Worm (Caenorhabditis elegans): Measurements from ENCODE around the gene T11B7.2.

T11B7.2 gene

ce11 chrIV:8817639-8818038 is 26.7 kb downstream of the T11B7.2 start, which contains the start of gene T28C6.10:
Gene T28C6.10, plus strand, starts transcription at chrIV:8817939.
- TF ChIP-seq flt-1 (GFP tag; IDR thresholded peaks at IDR 0.05) (no peak), hmg-4 (GFP tag; optimal IDR thresholded peaks at IDR 0.05) (no peak), pes-1 (GFP tag; IDR thresholded peaks at IDR 0.05) (no peak)

DNA sequence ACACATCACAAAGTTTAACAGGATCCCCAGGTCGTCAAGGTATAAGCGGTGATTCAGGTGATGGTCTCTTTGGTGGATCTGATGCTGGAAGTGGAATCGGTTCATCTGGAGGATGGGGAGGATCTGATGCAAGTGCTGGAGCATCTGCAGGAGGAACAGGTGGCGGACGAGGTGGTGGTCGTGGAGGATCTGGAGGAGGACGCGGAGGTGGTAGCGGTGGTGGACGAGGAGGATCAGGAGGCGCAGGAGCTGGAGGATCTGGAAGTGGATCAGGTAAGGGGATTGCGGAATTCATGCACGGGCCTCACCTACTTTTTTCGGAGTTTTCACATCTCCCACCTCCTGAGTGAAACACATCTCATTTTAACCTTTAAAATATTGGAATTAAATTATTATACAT is 27.7 kb downstream of the T11B7.2 start:
- TF ChIP-seq B0310.2 (tag; optimal IDR thresholded peaks at IDR 0.05) (no peak), ets-7 (tag; optimal IDR thresholded peaks at IDR 0.05) (no peak), ceh-36 (tag; optimal IDR thresholded peaks at IDR 0.05) (no peak)

ce11 chrIV:8816029-8816428 is 28.3 kb downstream of the T11B7.2 start, which contains the start of gene grsp-2:
Gene grsp-2, plus strand, starts transcription at chrIV:8816329.
- no peak for TF ChIP-seq tbx-37 (GFP tag; conservative IDR thresholded peaks at IDR 0.05)
- TF ChIP-seq ceh-13 (GFP tag; optimal IDR thresholded peaks at IDR 0.05) = no peak
- TF ChIP-seq F13C5.2 (tag; optimal IDR thresholded peaks at IDR 0.05) = no peak
- no peak for TF ChIP-seq hnd-1 (tag; optimal IDR thresholded peaks at IDR 0.05)
- no peak for TF ChIP-seq tbx-11 (GFP tag; IDR thresholded peaks at IDR 0.05)
- no peak for TF ChIP-seq ceh-36 (tag; optimal IDR thresholded peaks at IDR 0.05)
- TF ChIP-seq scrt-1 (GFP tag; IDR thresholded peaks at IDR 0.05) = no peak
- no peak for TF ChIP-seq flt-1 (GFP tag; IDR thresholded peaks at IDR 0.05)
- TF ChIP-seq hmg-4 (GFP tag; optimal IDR thresholded peaks at IDR 0.05) = no peak
- TF ChIP-seq hmbx-1 (tag; optimal IDR thresholded peaks at IDR 0.05) = no peak

- no peak for TF ChIP-seq hmbx-1 (tag; optimal IDR thresholded peaks at IDR 0.05)
- TF ChIP-seq ceh-36 (tag; optimal IDR thresholded peaks at IDR 0.05) = no peak
- no peak for TF ChIP-seq scrt-1 (GFP tag; IDR thresholded peaks at IDR 0.05)
- TF ChIP-seq F13C5.2 (tag; optimal IDR thresholded peaks at IDR 0.05) = no peak
- TF ChIP-seq flt-1 (GFP tag; IDR thresholded peaks at IDR 0.05) = no peak
- TF ChIP-seq hnd-1 (tag; optimal IDR thresholded peaks at IDR 0.05) = no peak
- no peak for TF ChIP-seq tra-4 (tag; optimal IDR thresholded peaks at IDR 0.05)
- TF ChIP-seq hmg-4 (GFP tag; optimal IDR thresholded peaks at IDR 0.05) = no peak
- no peak for TF ChIP-seq ets-7 (tag; optimal IDR thresholded peaks at IDR 0.05)
- no peak for TF ChIP-seq ama-1 (optimal IDR thresholded peaks at IDR 0.05)
- no peak for TF ChIP-seq aly-1 (tag; optimal IDR thresholded peaks at IDR 0.05)
- no peak for TF ChIP-seq tbx-11 (GFP tag; IDR thresholded peaks at IDR 0.05)
- no peak for TF ChIP-seq pes-1 (GFP tag; IDR thresholded peaks at IDR 0.05)
- TF ChIP-seq ceh-13 (GFP tag; optimal IDR thresholded peaks at IDR 0.05) = no peak
- no peak for TF ChIP-seq tbx-37 (GFP tag; conservative IDR thresholded peaks at IDR 0.05)
- no peak for TF ChIP-seq sea-1 (GFP tag; conservative IDR thresholded peaks at IDR 0.05)
- TF ChIP-seq B0310.2 (tag; optimal IDR thresholded peaks at IDR 0.05) = no peak
Measured at ce11 chrIV:8815162-8815561, 29.2 kb downstream of the T11B7.2 start.

DNA sequence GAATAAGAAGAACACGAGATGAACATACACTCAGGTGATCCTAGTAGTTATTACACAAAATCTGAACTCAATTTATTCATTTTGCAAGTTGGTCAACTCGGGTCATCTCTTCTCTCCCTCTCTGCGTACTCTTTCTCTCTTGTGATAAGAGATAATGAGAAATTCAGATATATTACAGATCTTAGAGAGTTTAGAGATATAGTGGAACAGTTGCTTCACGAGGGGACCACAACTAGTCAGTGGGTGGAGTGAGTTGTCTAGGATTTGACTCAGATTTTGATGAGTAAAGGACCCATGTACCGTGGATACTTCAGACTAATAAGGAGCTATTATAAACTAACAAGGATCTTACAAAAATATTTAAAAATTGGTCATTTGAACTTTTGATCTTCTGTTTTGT is 30.7 kb downstream of the T11B7.2 start, which contains the start of gene exc-5:
Gene exc-5, minus strand, starts transcription at position 57 of the 400 bp plus-strand sequence.
- TF ChIP-seq hmg-4 (GFP tag; optimal IDR thresholded peaks at IDR 0.05) (no peak), hmbx-1 (tag; optimal IDR thresholded peaks at IDR 0.05) (no peak), ceh-36 (tag; optimal IDR thresholded peaks at IDR 0.05) (no peak), pes-1 (GFP tag; IDR thresholded peaks at IDR 0.05) (no peak), ets-7 (tag; optimal IDR thresholded peaks at IDR 0.05) (no peak), scrt-1 (GFP tag; IDR thresholded peaks at IDR 0.05) (no peak), hnd-1 (tag; optimal IDR thresholded peaks at IDR 0.05) (no peak), sea-1 (GFP tag; conservative IDR thresholded peaks at IDR 0.05) (no peak), aly-1 (tag; optimal IDR thresholded peaks at IDR 0.05) (no peak), tra-4 (tag; optimal IDR thresholded peaks at IDR 0.05) (no peak), ceh-13 (GFP tag; optimal IDR thresholded peaks at IDR 0.05) (no peak), F13C5.2 (tag; optimal IDR thresholded peaks at IDR 0.05) (no peak), tbx-11 (GFP tag; IDR thresholded peaks at IDR 0.05) (no peak), flt-1 (GFP tag; IDR thresholded peaks at IDR 0.05) (no peak), tbx-37 (GFP tag; conservative IDR thresholded peaks at IDR 0.05) (no peak), B0310.2 (tag; optimal IDR thresholded peaks at IDR 0.05) (no peak), ama-1 (optimal IDR thresholded peaks at IDR 0.05) (no peak)

DNA sequence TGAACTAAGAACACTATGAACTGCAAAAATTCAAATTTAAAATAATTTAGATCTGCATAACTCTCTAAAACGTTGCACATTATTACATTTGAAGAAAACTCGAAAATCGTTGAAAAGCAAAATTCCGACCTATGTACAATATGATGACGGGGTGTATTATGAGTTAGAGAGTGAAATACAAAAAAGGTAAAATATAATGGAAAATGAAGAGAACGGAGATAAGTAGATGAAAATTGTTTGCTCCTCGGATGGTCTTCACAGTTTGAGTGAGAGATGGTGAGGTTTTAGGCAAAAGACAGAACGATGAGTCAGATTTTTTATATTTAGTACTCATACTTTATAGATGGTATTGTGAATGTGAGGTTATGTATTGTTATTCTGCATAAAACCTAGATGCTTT is 37.0 kb downstream of the T11B7.2 start:
- TF ChIP-seq tbx-37 (GFP tag; conservative IDR thresholded peaks at IDR 0.05) = no peak
- no peak for TF ChIP-seq sea-1 (GFP tag; conservative IDR thresholded peaks at IDR 0.05)
- no peak for TF ChIP-seq ets-7 (tag; optimal IDR thresholded peaks at IDR 0.05)
- no peak for TF ChIP-seq pes-1 (GFP tag; IDR thresholded peaks at IDR 0.05)
- no peak for TF ChIP-seq scrt-1 (GFP tag; IDR thresholded peaks at IDR 0.05)
- TF ChIP-seq hmg-4 (GFP tag; optimal IDR thresholded peaks at IDR 0.05) = no peak
- TF ChIP-seq ceh-36 (tag; optimal IDR thresholded peaks at IDR 0.05) = no peak
- no peak for TF ChIP-seq hnd-1 (tag; optimal IDR thresholded peaks at IDR 0.05)
- TF ChIP-seq F13C5.2 (tag; optimal IDR thresholded peaks at IDR 0.05) = no peak
- TF ChIP-seq hmbx-1 (tag; optimal IDR thresholded peaks at IDR 0.05) = no peak
- no peak for TF ChIP-seq aly-1 (tag; optimal IDR thresholded peaks at IDR 0.05)
- no peak for TF ChIP-seq ceh-13 (GFP tag; optimal IDR thresholded peaks at IDR 0.05)
- TF ChIP-seq tbx-11 (GFP tag; IDR thresholded peaks at IDR 0.05) = no peak
- no peak for TF ChIP-seq B0310.2 (tag; optimal IDR thresholded peaks at IDR 0.05)
- TF ChIP-seq tra-4 (tag; optimal IDR thresholded peaks at IDR 0.05) = no peak
- no peak for TF ChIP-seq flt-1 (GFP tag; IDR thresholded peaks at IDR 0.05)
- TF ChIP-seq ama-1 (optimal IDR thresholded peaks at IDR 0.05) = no peak

DNA sequence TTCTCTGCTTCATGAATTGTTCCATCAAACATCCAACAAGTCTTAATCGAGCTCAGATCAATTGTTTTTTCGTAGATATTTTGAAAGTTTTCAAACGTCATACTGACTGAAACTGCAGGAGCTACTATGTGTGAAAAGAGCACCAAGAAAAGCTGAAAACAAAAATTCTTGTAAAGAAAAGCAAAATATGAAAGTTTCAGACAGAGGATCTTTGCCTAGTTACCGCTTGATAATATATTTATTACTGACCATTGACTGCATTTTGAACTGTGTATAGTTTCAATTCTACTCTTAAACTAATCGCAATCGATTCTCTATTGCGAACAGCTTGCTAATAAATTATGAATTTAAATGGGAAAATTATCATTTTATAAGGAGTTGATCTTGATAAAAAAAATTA is 46.1 kb downstream of the T11B7.2 start, which contains the start of gene clec-182:
Gene clec-182, minus strand, starts transcription at position 101 of the 400 bp plus-strand sequence.
- TF ChIP-seq ets-7 (tag; optimal IDR thresholded peaks at IDR 0.05) (no peak), scrt-1 (GFP tag; IDR thresholded peaks at IDR 0.05) (no peak), B0310.2 (tag; optimal IDR thresholded peaks at IDR 0.05) (no peak), tra-4 (tag; optimal IDR thresholded peaks at IDR 0.05) (no peak), tbx-11 (GFP tag; IDR thresholded peaks at IDR 0.05) (no peak), hmg-4 (GFP tag; optimal IDR thresholded peaks at IDR 0.05) (no peak), F13C5.2 (tag; optimal IDR thresholded peaks at IDR 0.05) (no peak), aly-1 (tag; optimal IDR thresholded peaks at IDR 0.05) (no peak), ama-1 (optimal IDR thresholded peaks at IDR 0.05) (no peak), ceh-36 (tag; optimal IDR thresholded peaks at IDR 0.05) (no peak), flt-1 (GFP tag; IDR thresholded peaks at IDR 0.05) (no peak), sea-1 (GFP tag; conservative IDR thresholded peaks at IDR 0.05) (no peak), ceh-13 (GFP tag; optimal IDR thresholded peaks at IDR 0.05) (no peak), hnd-1 (tag; optimal IDR thresholded peaks at IDR 0.05) (no peak), tbx-37 (GFP tag; conservative IDR thresholded peaks at IDR 0.05) (no peak), hmbx-1 (tag; optimal IDR thresholded peaks at IDR 0.05) (no peak)

Data from whole organism, early embryonic.